Worm (Caenorhabditis elegans): ENCODE measurements around the gene R05H10.7.

R05H10.7 gene

DNA sequence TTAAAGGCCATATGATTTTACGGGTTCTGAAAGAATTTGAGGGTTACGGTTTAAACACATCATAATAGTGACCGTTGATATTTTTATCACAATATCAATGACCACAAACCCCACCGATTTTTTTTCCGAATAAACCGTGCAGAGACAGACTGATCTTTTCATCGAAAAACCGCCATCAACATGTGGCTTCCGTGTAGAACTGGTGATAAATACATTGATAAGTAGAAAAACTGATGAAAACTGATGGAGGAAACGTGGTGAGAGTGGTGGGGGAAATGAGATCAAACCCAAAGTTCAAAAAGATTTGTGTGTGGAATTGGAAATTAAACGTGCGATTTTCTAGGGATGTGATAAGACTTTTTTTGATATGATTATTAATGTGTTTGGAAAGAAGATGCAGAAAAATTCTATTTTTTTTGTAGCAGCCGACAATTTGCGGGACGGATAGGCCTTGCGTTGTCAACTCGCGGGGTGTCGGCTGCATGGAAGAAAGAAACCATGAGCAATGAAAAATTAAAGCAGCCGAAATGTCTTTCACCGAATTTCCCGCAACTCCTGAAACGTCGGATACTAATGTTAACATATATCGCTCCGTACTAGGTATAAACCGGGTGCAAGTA lies 16.6 kb upstream of the R05H10.7 start (continued):
- TF ChIP-seq xbp-1 (tag; optimal IDR thresholded peaks at IDR 0.05) (no peak), pqm-1 (tag; optimal IDR thresholded peaks at IDR 0.05) (no peak), alr-1 (tag; optimal IDR thresholded peaks at IDR 0.05; ENCODE audit: borderline replicate concordance) (no peak), nhr-28 (tag; optimal IDR thresholded peaks at IDR 0.05) (no peak), mef-2 (tag; optimal IDR thresholded peaks at IDR 0.05) (no peak), Y116A8C.19 (tag; optimal IDR thresholded peaks at IDR 0.05; ENCODE audit: borderline replicate concordance) (no peak), mdl-1 (tag; optimal IDR thresholded peaks at IDR 0.05) (peak in 1 of 2 experiments; percentile 5), pag-3 (tag; optimal IDR thresholded peaks at IDR 0.05; ENCODE audit: borderline replicate concordance, insufficient read depth) (no peak), hlh-4 (tag; optimal IDR thresholded peaks at IDR 0.05) (no peak), sox-4 (tag; optimal IDR thresholded peaks at IDR 0.05) (no peak), isw-1 (GFP tag; IDR thresholded peaks at IDR 0.05) (no peak), tlp-1 (tag; optimal IDR thresholded peaks at IDR 0.05) (no peak), ces-1 (GFP tag; optimal IDR thresholded peaks at IDR 0.05) (no peak), lsy-2 (tag; optimal IDR thresholded peaks at IDR 0.05) (no peak), nhr-76 (tag; optimal IDR thresholded peaks at IDR 0.05) (no peak), blmp-1 (tag; optimal IDR thresholded peaks at IDR 0.05) (peak; percentile 67), nhr-47 (tag; optimal IDR thresholded peaks at IDR 0.05) (no peak), lin-13 (GFP tag; optimal IDR thresholded peaks at IDR 0.05) (no peak), efl-3 (GFP tag; optimal IDR thresholded peaks at IDR 0.05) (no peak), C04F5.9 (tag; optimal IDR thresholded peaks at IDR 0.05) (no peak), nhr-84 (tag; optimal IDR thresholded peaks at IDR 0.05) (no peak), sptf-1 (tag; optimal IDR thresholded peaks at IDR 0.05) (no peak), hlh-17 (GFP tag; optimal IDR thresholded peaks at IDR 0.05; ENCODE audit: borderline replicate concordance) (no peak), efl-1 (optimal IDR thresholded peaks at IDR 0.05) (no peak), efl-1 (GFP tag; optimal IDR thresholded peaks at IDR 0.05 in 1 of 2) (no peak), swsn-7 (tag; optimal IDR thresholded peaks at IDR 0.05) (no peak), rnt-1 (tag; optimal IDR thresholded peaks at IDR 0.05) (no peak), fkh-10 (GFP tag; optimal IDR thresholded peaks at IDR 0.05) (no peak), ceh-8 (GFP tag; optimal IDR thresholded peaks at IDR 0.05) (no peak), C16A3.4 (tag; optimal IDR thresholded peaks at IDR 0.05) (no peak), ama-1 (optimal IDR thresholded peaks at IDR 0.05) (no peak), dpl-1 (GFP tag; optimal IDR thresholded peaks at IDR 0.05) (no peak), ceh-90 (tag; optimal IDR thresholded peaks at IDR 0.05) (no peak), zip-4 (GFP tag; optimal IDR thresholded peaks at IDR 0.05) (no peak), mep-1 (tag; optimal IDR thresholded peaks at IDR 0.05) (no peak), ztf-4 (tag; optimal IDR thresholded peaks at IDR 0.05) (no peak), ceh-82 (tag; optimal IDR thresholded peaks at IDR 0.05) (no peak), nhr-85 (tag) (peak; percentile 77), C34B4.2 (tag; optimal IDR thresholded peaks at IDR 0.05) (no peak), nhr-11 (tag; optimal IDR thresholded peaks at IDR 0.05) (no peak), lir-3 (tag; optimal IDR thresholded peaks at IDR 0.05; ENCODE audit: poor library complexity) (no peak), unc-98 (GFP tag; IDR thresholded peaks at IDR 0.05) (no peak), jun-1 (tag; optimal IDR thresholded peaks at IDR 0.05) (no peak), nhr-90 (tag; optimal IDR thresholded peaks at IDR 0.05; ENCODE audit: poor library complexity) (peak; percentile 44), unc-30 (tag; optimal IDR thresholded peaks at IDR 0.05) (no peak), unc-62 (GFP tag; optimal IDR thresholded peaks at IDR 0.05) (no peak), aly-2 (tag; optimal IDR thresholded peaks at IDR 0.05) (no peak), pax-3 (tag; optimal IDR thresholded peaks at IDR 0.05) (no peak), elt-3 (tag; optimal IDR thresholded peaks at IDR 0.05) (peak in 2 of 6 experiments; percentile 6 to 34), lin-14 (GFP tag; optimal IDR thresholded peaks at IDR 0.05) (peak; percentile 57), nhr-20 (tag; optimal IDR thresholded peaks at IDR 0.05) (peak; percentile 60), lin-35 (GFP tag; optimal IDR thresholded peaks at IDR 0.05) (peak in 1 of 2 experiments; percentile 31), zag-1 (tag; optimal IDR thresholded peaks at IDR 0.05) (no peak)

Measured in whole organism, L1 larva.